Worm (Caenorhabditis elegans) whole organism, L4 larva: ENCODE results near the gene ZC404.2.

ENCODE experiments used
- F10B5.3 ChIP-seq: sonication (generic microtip); optimal IDR thresholded peaks from 2 replicates; lab custom pipeline; 2016; ENCODE audit warnings: mild to moderate bottlenecking, missing genetic modification characterization, missing compliant biosample characterization
- F26F4.8 ChIP-seq: fragments of 200-800 bp; sonication (Bioruptor generic); conservative IDR thresholded peaks from 2 replicates; pipeline ENCODE4 v1.3.6; 2022; ENCODE audit warnings: missing genetic modification characterization, missing compliant biosample characterization
- F44E2.7 ChIP-seq: fragments of 200-800 bp; sonication (Bioruptor generic); IDR thresholded peaks from 2 replicates; pipeline ENCODE4 v2.1.2; 2022; ENCODE audit warnings: missing genetic modification characterization, missing compliant biosample characterization
- T26A8.4 ChIP-seq: fragments of 200-800 bp; sonication (Bioruptor generic); IDR thresholded peaks from 2 replicates; pipeline ENCODE4 v1.3.6; 2022; ENCODE audit warnings: missing genetic modification characterization, missing compliant biosample characterization
- ZK546.5 ChIP-seq, 2 experiments: sonication (generic microtip); optimal IDR thresholded peaks; 2 replicates each; lab custom pipeline; 2017; ENCODE audit warnings: missing biosample characterization in 2 of 2, missing genetic modification characterization in 2 of 2
- aha-1 ChIP-seq: fragments of 150-350 bp; peaks from one replicate; lab custom pipeline; 2014; ENCODE audit warnings: missing biosample characterization, missing genetic modification characterization
- aly-2 ChIP-seq: sonication (generic microtip); optimal IDR thresholded peaks from 2 replicates; lab custom pipeline; 2018; ENCODE audit warnings: missing biosample characterization, missing genetic modification characterization
- ama-1 ChIP-seq: fragments of 150-350 bp; optimal IDR thresholded peaks from 2 replicates; lab custom pipeline; 2014; ENCODE audit warnings: inconsistent platforms, mixed read lengths
- attf-4 ChIP-seq: sonication (generic microtip); optimal IDR thresholded peaks from 3 replicates; lab custom pipeline; 2017; ENCODE audit warnings: missing biosample characterization, missing genetic modification characterization
- ceh-20 ChIP-seq: fragments of 200-800 bp; sonication (Bioruptor generic); IDR thresholded peaks from 2 replicates; pipeline ENCODE4 v1.3.6; 2022; ENCODE audit warnings: missing genetic modification reagents, missing genetic modification characterization, missing compliant biosample characterization
- ceh-32 ChIP-seq: sonication (generic microtip); optimal IDR thresholded peaks from 2 replicates; lab custom pipeline; 2016; ENCODE audit warnings: mild to moderate bottlenecking, missing genetic modification characterization, missing compliant biosample characterization; ENCODE audit not compliant: poor library complexity
- dmd-6 ChIP-seq: fragments of 200-800 bp; sonication (Bioruptor generic); IDR thresholded peaks from 2 replicates; pipeline ENCODE4 v1.3.6; 2022; ENCODE audit warnings: missing genetic modification reagents, missing genetic modification characterization, missing compliant biosample characterization
- dmd-8 ChIP-seq: fragments of 200-800 bp; sonication (Bioruptor generic); IDR thresholded peaks from 2 replicates; pipeline ENCODE4 v1.3.6; 2022; ENCODE audit warnings: missing genetic modification characterization, missing compliant biosample characterization
- dmd-9 ChIP-seq: fragments of 200-800 bp; sonication (Bioruptor generic); IDR thresholded peaks from 2 replicates; pipeline ENCODE4 v1.3.6; 2022; ENCODE audit warnings: missing genetic modification reagents, missing genetic modification characterization, missing compliant biosample characterization
- dpl-1 ChIP-seq: fragments of 150-350 bp; optimal IDR thresholded peaks from 2 replicates; lab custom pipeline; 2014; ENCODE audit warnings: missing biosample characterization, missing genetic modification reagents, missing genetic modification characterization
- dve-1 ChIP-seq: sonication (generic microtip); optimal IDR thresholded peaks from 2 replicates; lab custom pipeline; 2017; ENCODE audit warnings: antibody characterized with exemption, mild to moderate bottlenecking, missing genetic modification characterization, missing compliant biosample characterization; ENCODE audit not compliant: insufficient read depth
- fkh-10 ChIP-seq: fragments of 150-350 bp; optimal IDR thresholded peaks from 2 replicates; lab custom pipeline; 2014; ENCODE audit warnings: missing biosample characterization, missing genetic modification reagents, missing genetic modification characterization
- hlh-11 ChIP-seq: fragments of 200-800 bp; sonication (Bioruptor generic); optimal IDR thresholded peaks from 2 replicates; lab custom pipeline; 2018; ENCODE audit warnings: mild to moderate bottlenecking, missing genetic modification characterization, missing compliant biosample characterization
- hlh-30 ChIP-seq: sonication (generic microtip); optimal IDR thresholded peaks from 2 replicates; lab custom pipeline; 2017; ENCODE audit warnings: antibody characterized with exemption, mild to moderate bottlenecking, missing genetic modification characterization, missing compliant biosample characterization; ENCODE audit not compliant: insufficient read depth
- hmg-1.1 ChIP-seq: fragments of 200-800 bp; sonication (Bioruptor generic); IDR thresholded peaks from 2 replicates; pipeline ENCODE4 v1.3.6; 2022; ENCODE audit warnings: missing genetic modification reagents, missing genetic modification characterization, missing compliant biosample characterization
- lin-13 ChIP-seq: fragments of 150-350 bp; optimal IDR thresholded peaks from 2 replicates; lab custom pipeline; 2014; ENCODE audit warnings: missing biosample characterization, missing genetic modification reagents, missing genetic modification characterization
- madf-5 ChIP-seq, 2 experiments: fragments of 200-800 bp; sonication (Bioruptor generic); IDR thresholded peaks; 2 replicates each; pipeline ENCODE4 v1.3.6; 2022; ENCODE audit warnings: missing compliant biosample characterization in 2 of 2, missing genetic modification characterization in 2 of 2
- mdl-1 ChIP-seq, 2 experiments: fragments of 150-350 bp in 1 of 2; sonication (generic microtip) in 1 of 2; optimal IDR thresholded peaks; 2 replicates each; lab custom pipeline; 2014 to 2017; ENCODE audit warnings: missing biosample characterization in 2 of 2, missing genetic modification characterization in 2 of 2
- mep-1 ChIP-seq: fragments of 150-350 bp; sonication (generic microtip); optimal IDR thresholded peaks from 3 replicates; lab custom pipeline; 2014; ENCODE audit warnings: missing biosample characterization, missing genetic modification characterization
- mes-2 ChIP-seq: sonication (generic microtip); optimal IDR thresholded peaks from 2 replicates; lab custom pipeline; 2016; ENCODE audit warnings: missing genotype, mild to moderate bottlenecking, missing genetic modification characterization, missing compliant biosample characterization; ENCODE audit not compliant: poor library complexity, severe bottlenecking
- mxl-3 ChIP-seq: fragments of 200-800 bp; sonication (Bioruptor generic); optimal IDR thresholded peaks from 2 replicates; lab custom pipeline; 2018; ENCODE audit warnings: mild to moderate bottlenecking, missing genetic modification characterization, missing compliant biosample characterization
- nhr-10 ChIP-seq: fragments of 150-350 bp; optimal IDR thresholded peaks from 2 replicates; lab custom pipeline; 2014; ENCODE audit warnings: missing biosample characterization, missing genetic modification characterization
- nhr-102 ChIP-seq: sonication (generic microtip); optimal IDR thresholded peaks from 2 replicates; lab custom pipeline; 2016; ENCODE audit warnings: mild to moderate bottlenecking, missing genetic modification characterization, moderate library complexity, missing compliant biosample characterization
- nhr-11 ChIP-seq: fragments of 150-350 bp; optimal IDR thresholded peaks from 2 replicates; lab custom pipeline; 2014; ENCODE audit warnings: missing biosample characterization, missing genetic modification characterization
- nhr-28 ChIP-seq: fragments of 150-350 bp; optimal IDR thresholded peaks from 2 replicates; lab custom pipeline; 2014; ENCODE audit warnings: missing biosample characterization, missing genetic modification characterization
- nhr-77 ChIP-seq: fragments of 150-350 bp; optimal IDR thresholded peaks from 2 replicates; lab custom pipeline; 2014; ENCODE audit warnings: missing biosample characterization, missing genetic modification characterization
- php-3 ChIP-seq: fragments of 200-800 bp; sonication (Bioruptor generic); IDR thresholded peaks from 2 replicates; pipeline ENCODE4 v1.3.6; 2022; ENCODE audit warnings: missing genetic modification reagents, missing genetic modification characterization, missing compliant biosample characterization
- rbr-2 ChIP-seq: sonication (generic microtip); optimal IDR thresholded peaks from 2 replicates; lab custom pipeline; 2016; ENCODE audit warnings: missing genotype, missing genetic modification characterization, missing compliant biosample characterization
- tag-97 ChIP-seq: fragments of 200-800 bp; sonication (Bioruptor generic); IDR thresholded peaks from 2 replicates; pipeline ENCODE4 v1.3.6; 2022; ENCODE audit warnings: missing genetic modification characterization, missing compliant biosample characterization
- unc-62 ChIP-seq, 3 experiments: fragments of 150-350 bp in 1 of 3; sonication (generic microtip); optimal IDR thresholded peaks in 2 of 3; peaks in 1 of 3; 1 replicate in 1 of 3; 2 replicates in 2 of 3; lab custom pipeline; 2014 to 2017; ENCODE audit warnings: missing biosample characterization in 3 of 3, missing genetic modification characterization in 3 of 3, missing genetic modification reagents in 3 of 3, missing genotype in 1 of 3
- ztf-11 ChIP-seq: fragments of 150-350 bp; optimal IDR thresholded peaks from 2 replicates; lab custom pipeline; 2014; ENCODE audit warnings: missing biosample characterization, missing genetic modification characterization

Gene ZC404.2

DNA sequence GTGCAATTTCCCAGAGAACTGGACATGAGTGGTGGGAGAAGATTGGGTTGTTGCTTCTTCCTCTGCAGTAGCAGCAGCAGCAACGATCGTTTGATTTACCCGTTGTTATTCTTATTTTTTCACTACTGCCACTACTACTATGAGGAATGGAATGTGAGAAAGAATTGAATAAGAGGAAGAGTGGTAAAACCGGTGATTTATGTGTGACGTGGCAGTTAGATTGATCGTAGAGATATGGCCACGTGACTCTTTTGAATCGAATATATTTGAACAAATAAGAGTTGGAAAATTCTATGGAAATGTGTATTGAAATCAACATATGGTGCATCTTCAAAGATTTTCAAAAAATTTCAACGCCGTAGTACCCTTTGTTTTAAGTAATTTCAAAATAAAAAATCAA, 8.5 kb downstream of the ZC404.2 start:
- TF ChIP-seq hlh-11 (tag; lab: Kevin White, UChicago), result no peak
- no peak for TF ChIP-seq F44E2.7 (GFP tag; lab: Robert Waterston, UW)
- no peak for TF ChIP-seq ceh-32 (tag; lab: Kevin White, UChicago)
- TF ChIP-seq unc-62 (GFP tag; optimal IDR thresholded peaks at IDR 0.05 in 1 of 2; lab: Kevin White, UChicago), result no peak
- TF ChIP-seq unc-62 (tag; optimal IDR thresholded peaks at IDR 0.05; lab: Kevin White, UChicago), result no peak
- TF ChIP-seq madf-5 (GFP tag; IDR thresholded peaks at IDR 0.05; lab: Robert Waterston, UW), result no peak
- TF ChIP-seq ztf-11, result no peak
- TF ChIP-seq fkh-10 (GFP tag; lab: Kevin White, UChicago), result no peak
- no peak for TF ChIP-seq F10B5.3 (tag; lab: Kevin White, UChicago)

DNA sequence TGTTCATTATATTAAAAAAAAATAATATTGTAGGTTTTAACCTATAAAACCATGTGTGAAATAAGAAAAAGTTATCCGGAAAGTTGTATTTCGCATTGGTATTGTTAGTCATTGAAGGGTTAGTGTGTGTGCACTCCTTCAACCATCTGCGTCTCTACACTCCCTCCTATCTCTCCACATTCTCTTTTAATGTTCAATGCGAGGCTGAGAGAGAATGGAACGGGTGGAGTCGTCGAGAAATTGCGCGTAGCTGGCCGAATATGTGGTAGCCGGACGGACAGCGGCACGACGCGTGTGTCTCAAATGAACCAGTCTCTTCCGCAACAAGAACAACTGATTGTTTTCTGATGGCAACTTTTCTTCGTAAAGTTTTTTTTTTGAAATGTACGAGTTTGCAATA, 9.1 kb downstream of the ZC404.2 start:
- peak; percentile 70 for TF ChIP-seq mxl-3 (GFP tag; lab: Kevin White, UChicago)
- peak in 1 of 2 experiments; percentile 50 for TF ChIP-seq mdl-1 (tag; optimal IDR thresholded peaks at IDR 0.05; lab: Kevin White, UChicago)
- TF ChIP-seq mep-1 (tag; lab: Kevin White, UChicago), result peak; percentile 56
- no peak for TF ChIP-seq nhr-10
- peak; percentile 66 for TF ChIP-seq hmg-1.1
- TF ChIP-seq nhr-28 (tag; lab: Kevin White, UChicago), result peak; percentile 38
- peak; percentile 18 for TF ChIP-seq nhr-11 (tag; lab: Kevin White, UChicago)
- TF ChIP-seq hlh-30 (tag; lab: Kevin White, UChicago), result peak; percentile 0
- no peak for TF ChIP-seq mes-2 (tag; lab: Kevin White, UChicago)
- TF ChIP-seq rbr-2 (tag; lab: Kevin White, UChicago), result peak; percentile 25
- TF ChIP-seq dpl-1 (GFP tag; lab: Kevin White, UChicago), result peak; percentile 36
- peak; percentile 24 for TF ChIP-seq dve-1 (tag; lab: Kevin White, UChicago)
- no peak for TF ChIP-seq attf-4

- TF ChIP-seq ceh-20 (no peak), aly-2 (tag; lab: Kevin White, UChicago) (no peak), tag-97 (no peak), mes-2 (tag; lab: Kevin White, UChicago) (no peak)
Observed at ce11 chrV:6799564-6799963, 11.8 kb downstream of the ZC404.2 start, which contains the start of gene dmsr-9. Gene dmsr-9, minus strand, starts transcription at chrV:6799664.

ce11 chrV:6801850-6802249, 14.1 kb downstream of the ZC404.2 start, which contains the start of gene dmsr-10:
Gene dmsr-10, minus strand, starts transcription at chrV:6801950.
- TF ChIP-seq aha-1 (tag; lab: Kevin White, UChicago), result peak; percentile 3
- TF ChIP-seq nhr-102 (tag; lab: Kevin White, UChicago), result no peak

ce11 chrV:6803992-6804391, 16.2 kb downstream of the ZC404.2 start, which contains the start of gene dmsr-11:
Gene dmsr-11, minus strand, starts transcription at chrV:6804092.
- TF ChIP-seq F26F4.8 (GFP tag; lab: Robert Waterston, UW), result no peak
- no peak for TF ChIP-seq dmd-9 (GFP tag; lab: Robert Waterston, UW)
- no peak for TF ChIP-seq ceh-20
- TF ChIP-seq lin-13, result no peak
- TF ChIP-seq nhr-77 (tag; lab: Kevin White, UChicago), result no peak
- no peak for TF ChIP-seq ama-1 (lab: Kevin White, UChicago)
- no peak for TF ChIP-seq dmd-8
- TF ChIP-seq mes-2 (tag; lab: Kevin White, UChicago), result no peak
- TF ChIP-seq php-3 (GFP tag; lab: Robert Waterston, UW), result no peak
- no peak for TF ChIP-seq fkh-10 (GFP tag; lab: Kevin White, UChicago)
- TF ChIP-seq tag-97, result no peak
- TF ChIP-seq ZK546.5 (tag; optimal IDR thresholded peaks at IDR 0.05; lab: Kevin White, UChicago), result no peak
- TF ChIP-seq dmd-6 (GFP tag; lab: Robert Waterston, UW), result no peak
- no peak for TF ChIP-seq mep-1 (tag; lab: Kevin White, UChicago)
- no peak for TF ChIP-seq hmg-1.1
- TF ChIP-seq T26A8.4, result no peak
